Worm (Caenorhabditis elegans) whole organism, L4 larva: Measurements from ENCODE around the gene tomm-70.

Experiments used
- D1046.2 ChIP-seq: fragments of 200-800 bp; sonication (Bioruptor generic); IDR thresholded peaks from 2 replicates; pipeline ENCODE4 v1.3.6; 2022; ENCODE audit warnings: missing genetic modification characterization, missing compliant biosample characterization
- F26F4.8 ChIP-seq: fragments of 200-800 bp; sonication (Bioruptor generic); conservative IDR thresholded peaks from 2 replicates; pipeline ENCODE4 v1.3.6; 2022; ENCODE audit warnings: missing genetic modification characterization, missing compliant biosample characterization
- F37D6.2 ChIP-seq: sonication (generic microtip); optimal IDR thresholded peaks from 2 replicates; lab custom pipeline; 2016; ENCODE audit warnings: mild to moderate bottlenecking, missing genetic modification characterization, missing compliant biosample characterization
- F44E2.7 ChIP-seq: fragments of 200-800 bp; sonication (Bioruptor generic); IDR thresholded peaks from 2 replicates; pipeline ENCODE4 v2.1.2; 2022; ENCODE audit warnings: missing genetic modification characterization, missing compliant biosample characterization
- F49E8.2 ChIP-seq: sonication (generic microtip); optimal IDR thresholded peaks from 2 replicates; lab custom pipeline; 2016; ENCODE audit warnings: missing compliant biosample characterization, mild to moderate bottlenecking, missing genetic modification characterization, borderline replicate concordance
- R02D3.7 ChIP-seq: fragments of 150-350 bp; sonication (generic microtip); optimal IDR thresholded peaks from 3 replicates; lab custom pipeline; 2014; ENCODE audit warnings: missing biosample characterization, missing genetic modification characterization
- T20F7.1 ChIP-seq: fragments of 200-800 bp; sonication (Bioruptor generic); optimal IDR thresholded peaks from 2 replicates; lab custom pipeline; 2018; ENCODE audit warnings: mild to moderate bottlenecking, missing genetic modification characterization, missing compliant biosample characterization
- T26A8.4 ChIP-seq: fragments of 200-800 bp; sonication (Bioruptor generic); IDR thresholded peaks from 2 replicates; pipeline ENCODE4 v1.3.6; 2022; ENCODE audit warnings: missing genetic modification characterization, missing compliant biosample characterization
- Y5F2A.4 ChIP-seq: fragments of 200-800 bp; sonication (Bioruptor generic); optimal IDR thresholded peaks from 2 replicates; lab custom pipeline; 2018; ENCODE audit warnings: mild to moderate bottlenecking, missing genetic modification characterization, missing compliant biosample characterization
- aha-1 ChIP-seq: fragments of 150-350 bp; peaks from one replicate; lab custom pipeline; 2014; ENCODE audit warnings: missing biosample characterization, missing genetic modification characterization
- ama-1 ChIP-seq: fragments of 150-350 bp; optimal IDR thresholded peaks from 2 replicates; lab custom pipeline; 2014; ENCODE audit warnings: inconsistent platforms, mixed read lengths
- ceh-20 ChIP-seq: fragments of 200-800 bp; sonication (Bioruptor generic); IDR thresholded peaks from 2 replicates; pipeline ENCODE4 v1.3.6; 2022; ENCODE audit warnings: missing genetic modification reagents, missing genetic modification characterization, missing compliant biosample characterization
- ceh-32 ChIP-seq: sonication (generic microtip); optimal IDR thresholded peaks from 2 replicates; lab custom pipeline; 2016; ENCODE audit warnings: mild to moderate bottlenecking, missing genetic modification characterization, missing compliant biosample characterization; ENCODE audit not compliant: poor library complexity
- ctbp-1 ChIP-seq: fragments of 200-800 bp; sonication (Bioruptor generic); IDR thresholded peaks from 2 replicates; pipeline ENCODE4 v1.3.6; 2022; ENCODE audit warnings: missing genetic modification reagents, missing genetic modification characterization, missing compliant biosample characterization
- daf-12 ChIP-seq: fragments of 150-350 bp; optimal IDR thresholded peaks from 2 replicates; lab custom pipeline; 2014; ENCODE audit warnings: missing biosample characterization, missing genetic modification reagents, missing genetic modification characterization
- daf-19 ChIP-seq: fragments of 200-800 bp; sonication (Bioruptor generic); conservative IDR thresholded peaks from 2 replicates; pipeline ENCODE4 v1.3.6; 2022; ENCODE audit warnings: missing genetic modification characterization, missing compliant biosample characterization
- dmd-6 ChIP-seq: fragments of 200-800 bp; sonication (Bioruptor generic); IDR thresholded peaks from 2 replicates; pipeline ENCODE4 v1.3.6; 2022; ENCODE audit warnings: missing genetic modification reagents, missing genetic modification characterization, missing compliant biosample characterization
- dmd-8 ChIP-seq: fragments of 200-800 bp; sonication (Bioruptor generic); IDR thresholded peaks from 2 replicates; pipeline ENCODE4 v1.3.6; 2022; ENCODE audit warnings: missing genetic modification characterization, missing compliant biosample characterization
- dpl-1 ChIP-seq: fragments of 150-350 bp; optimal IDR thresholded peaks from 2 replicates; lab custom pipeline; 2014; ENCODE audit warnings: missing biosample characterization, missing genetic modification reagents, missing genetic modification characterization
- duxl-1 ChIP-seq: sonication (generic microtip); optimal IDR thresholded peaks from 2 replicates; lab custom pipeline; 2016; ENCODE audit warnings: mild to moderate bottlenecking, missing genetic modification characterization, moderate library complexity, missing compliant biosample characterization; ENCODE audit not compliant: poor library complexity
- dve-1 ChIP-seq: sonication (generic microtip); optimal IDR thresholded peaks from 2 replicates; lab custom pipeline; 2017; ENCODE audit warnings: antibody characterized with exemption, mild to moderate bottlenecking, missing genetic modification characterization, missing compliant biosample characterization; ENCODE audit not compliant: insufficient read depth
- egl-27 ChIP-seq: sonication (generic microtip); optimal IDR thresholded peaks from 3 replicates; lab custom pipeline; 2017; ENCODE audit warnings: missing biosample characterization, missing genetic modification reagents, missing genetic modification characterization
- fkh-10 ChIP-seq: fragments of 150-350 bp; optimal IDR thresholded peaks from 2 replicates; lab custom pipeline; 2014; ENCODE audit warnings: missing biosample characterization, missing genetic modification reagents, missing genetic modification characterization
- fos-1 ChIP-seq: fragments of 150-350 bp; optimal IDR thresholded peaks from 2 replicates; lab custom pipeline; 2014; ENCODE audit warnings: missing biosample characterization, missing genetic modification characterization
- gei-8 ChIP-seq: fragments of 200-800 bp; sonication (Bioruptor generic); optimal IDR thresholded peaks from 2 replicates; lab custom pipeline; 2018; ENCODE audit warnings: mild to moderate bottlenecking, missing genetic modification characterization, missing compliant biosample characterization
- hlh-11 ChIP-seq: fragments of 200-800 bp; sonication (Bioruptor generic); optimal IDR thresholded peaks from 2 replicates; lab custom pipeline; 2018; ENCODE audit warnings: mild to moderate bottlenecking, missing genetic modification characterization, missing compliant biosample characterization
- hlh-30 ChIP-seq: sonication (generic microtip); optimal IDR thresholded peaks from 2 replicates; lab custom pipeline; 2017; ENCODE audit warnings: antibody characterized with exemption, mild to moderate bottlenecking, missing genetic modification characterization, missing compliant biosample characterization; ENCODE audit not compliant: insufficient read depth
- hmg-1.1 ChIP-seq: fragments of 200-800 bp; sonication (Bioruptor generic); IDR thresholded peaks from 2 replicates; pipeline ENCODE4 v1.3.6; 2022; ENCODE audit warnings: missing genetic modification reagents, missing genetic modification characterization, missing compliant biosample characterization
- lim-7 ChIP-seq: fragments of 200-800 bp; sonication (Bioruptor generic); IDR thresholded peaks from 2 replicates; pipeline ENCODE4 v1.3.6; 2022; ENCODE audit warnings: missing genetic modification characterization, missing compliant biosample characterization
- lin-15B ChIP-seq: fragments of 150-350 bp; sonication (generic microtip); optimal IDR thresholded peaks from 3 replicates; lab custom pipeline; 2014; ENCODE audit warnings: missing biosample characterization, missing genetic modification characterization
- lin-38 ChIP-seq: fragments of 200-800 bp; sonication (Bioruptor generic); IDR thresholded peaks from 2 replicates; pipeline ENCODE4 v1.3.6; 2022; ENCODE audit warnings: missing genetic modification reagents, missing genetic modification characterization, missing compliant biosample characterization
- lin-39 ChIP-seq: fragments of 150-350 bp; optimal IDR thresholded peaks from 2 replicates; lab custom pipeline; 2014; ENCODE audit warnings: missing biosample characterization, missing genetic modification reagents, missing genetic modification characterization
- lir-3 ChIP-seq: sonication (generic microtip); optimal IDR thresholded peaks from 2 replicates; lab custom pipeline; 2016; ENCODE audit warnings: mild to moderate bottlenecking, missing genetic modification characterization, missing compliant biosample characterization
- madf-5 ChIP-seq, 2 experiments: fragments of 200-800 bp; sonication (Bioruptor generic); IDR thresholded peaks; 2 replicates each; pipeline ENCODE4 v1.3.6; 2022; ENCODE audit warnings: missing compliant biosample characterization in 2 of 2, missing genetic modification characterization in 2 of 2
- madf-9 ChIP-seq: fragments of 200-800 bp; sonication (Bioruptor generic); conservative IDR thresholded peaks from 2 replicates; pipeline ENCODE4 v1.3.6; 2022; ENCODE audit warnings: missing genetic modification reagents, missing genetic modification characterization, missing compliant biosample characterization
- mdl-1 ChIP-seq, 2 experiments: fragments of 150-350 bp in 1 of 2; sonication (generic microtip) in 1 of 2; optimal IDR thresholded peaks; 2 replicates each; lab custom pipeline; 2014 to 2017; ENCODE audit warnings: missing biosample characterization in 2 of 2, missing genetic modification characterization in 2 of 2
- mes-2 ChIP-seq: sonication (generic microtip); optimal IDR thresholded peaks from 2 replicates; lab custom pipeline; 2016; ENCODE audit warnings: missing genotype, mild to moderate bottlenecking, missing genetic modification characterization, missing compliant biosample characterization; ENCODE audit not compliant: poor library complexity, severe bottlenecking
- mxl-3 ChIP-seq: fragments of 200-800 bp; sonication (Bioruptor generic); optimal IDR thresholded peaks from 2 replicates; lab custom pipeline; 2018; ENCODE audit warnings: mild to moderate bottlenecking, missing genetic modification characterization, missing compliant biosample characterization
- nhr-102 ChIP-seq: sonication (generic microtip); optimal IDR thresholded peaks from 2 replicates; lab custom pipeline; 2016; ENCODE audit warnings: mild to moderate bottlenecking, missing genetic modification characterization, moderate library complexity, missing compliant biosample characterization
- nhr-28 ChIP-seq: fragments of 150-350 bp; optimal IDR thresholded peaks from 2 replicates; lab custom pipeline; 2014; ENCODE audit warnings: missing biosample characterization, missing genetic modification characterization
- nhr-6 ChIP-seq: fragments of 150-350 bp; optimal IDR thresholded peaks from 2 replicates; lab custom pipeline; 2014; ENCODE audit warnings: missing biosample characterization, missing genetic modification characterization
- nhr-76 ChIP-seq: fragments of 150-350 bp; optimal IDR thresholded peaks from 2 replicates; lab custom pipeline; 2014; ENCODE audit warnings: missing biosample characterization, missing genetic modification characterization
- php-3 ChIP-seq: fragments of 200-800 bp; sonication (Bioruptor generic); IDR thresholded peaks from 2 replicates; pipeline ENCODE4 v1.3.6; 2022; ENCODE audit warnings: missing genetic modification reagents, missing genetic modification characterization, missing compliant biosample characterization
- skn-1 ChIP-seq: fragments of 150-350 bp; optimal IDR thresholded peaks from 2 replicates; lab custom pipeline; 2014; ENCODE audit warnings: missing biosample characterization, missing genetic modification characterization
- snpc-1.2 ChIP-seq: fragments of 200-800 bp; sonication (Bioruptor generic); IDR thresholded peaks from 2 replicates; pipeline ENCODE4 v1.3.6; 2022; ENCODE audit warnings: missing genetic modification reagents, missing genetic modification characterization, missing compliant biosample characterization
- spr-3 ChIP-seq: fragments of 200-800 bp; sonication (Bioruptor generic); optimal IDR thresholded peaks from 2 replicates; lab custom pipeline; 2018; ENCODE audit warnings: mild to moderate bottlenecking, missing genetic modification characterization, missing compliant biosample characterization
- tra-1 ChIP-seq: fragments of 200-800 bp; sonication (Bioruptor generic); IDR thresholded peaks from 2 replicates; pipeline ENCODE4 v1.3.6; 2022; ENCODE audit warnings: missing genetic modification reagents, missing genetic modification characterization, missing compliant biosample characterization
- vab-7 ChIP-seq: fragments of 200-800 bp; sonication (Bioruptor generic); IDR thresholded peaks from 2 replicates; pipeline ENCODE4 v1.3.6; 2022; ENCODE audit warnings: missing genetic modification reagents, missing genetic modification characterization, missing compliant biosample characterization
- zfp-2 ChIP-seq: sonication (generic microtip); optimal IDR thresholded peaks from 2 replicates; lab custom pipeline; 2016; ENCODE audit warnings: mild to moderate bottlenecking, missing genetic modification characterization, missing compliant biosample characterization
- zip-11 ChIP-seq: fragments of 200-800 bp; sonication (Bioruptor generic); IDR thresholded peaks from 2 replicates; pipeline ENCODE4 v1.3.6; 2022; ENCODE audit warnings: missing genetic modification characterization, missing compliant biosample characterization
- ztf-11 ChIP-seq: fragments of 150-350 bp; optimal IDR thresholded peaks from 2 replicates; lab custom pipeline; 2014; ENCODE audit warnings: missing biosample characterization, missing genetic modification characterization
- ztf-7 ChIP-seq: fragments of 150-350 bp; optimal IDR thresholded peaks from 2 replicates; lab custom pipeline; 2014; ENCODE audit warnings: missing biosample characterization, missing genetic modification characterization

The tomm-70 gene

ce11 chrIII:8733667-8734066 is 20.9 kb downstream of the tomm-70 start (continued):
- no peak for TF ChIP-seq nhr-76 (tag; lab: Kevin White, UChicago)
- TF ChIP-seq fkh-10 = no peak
- peak; percentile 44 for TF ChIP-seq nhr-28 (tag; lab: Kevin White, UChicago)
- TF ChIP-seq nhr-6 = no peak
- peak in 1 of 2 experiments; percentile 75 for TF ChIP-seq mdl-1 (tag; optimal IDR thresholded peaks at IDR 0.05; lab: Kevin White, UChicago)
- TF ChIP-seq ceh-20 (GFP tag; lab: Robert Waterston, UW) = 0 out of 2 replicates have a peak, but pooled peaks have one; percentile 11
- no peak for TF ChIP-seq R02D3.7 (tag; lab: Kevin White, UChicago)
- TF ChIP-seq madf-9 (GFP tag; lab: Robert Waterston, UW) = no peak
- TF ChIP-seq lin-39 (tag; lab: Kevin White, UChicago) = no peak
- peak; percentile 62 for TF ChIP-seq hlh-11 (tag; lab: Kevin White, UChicago)
- peak; percentile 24; the same call in 1 of the 2 replicates for TF ChIP-seq lin-38 (GFP tag; lab: Robert Waterston, UW)
- no peak for TF ChIP-seq lir-3 (tag; lab: Kevin White, UChicago)
- no peak for TF ChIP-seq spr-3 (GFP tag; lab: Kevin White, UChicago)
- no peak for TF ChIP-seq lin-15B (tag; lab: Kevin White, UChicago)
- TF ChIP-seq T20F7.1 = peak; percentile 1
- TF ChIP-seq mes-2 (tag; lab: Kevin White, UChicago) = peak; percentile 3
- TF ChIP-seq php-3 = peak; percentile 72
- TF ChIP-seq daf-12 = no peak
- TF ChIP-seq dve-1 (tag; lab: Kevin White, UChicago) = peak; percentile 94
- TF ChIP-seq F44E2.7 (GFP tag; lab: Robert Waterston, UW) = no peak
- no peak for TF ChIP-seq ctbp-1 (GFP tag; lab: Robert Waterston, UW)
- no peak for TF ChIP-seq duxl-1 (tag; lab: Kevin White, UChicago)
- TF ChIP-seq Y5F2A.4 = no peak
- TF ChIP-seq nhr-102 = peak; percentile 56
- no peak for TF ChIP-seq skn-1 (tag; lab: Kevin White, UChicago)
- no peak for TF ChIP-seq egl-27
- peak; percentile 64; the same call in 1 of the 2 replicates for TF ChIP-seq tra-1
- no peak for TF ChIP-seq lim-7
- no peak for TF ChIP-seq fos-1
- TF ChIP-seq ztf-11 = no peak
- peak; percentile 53 for TF ChIP-seq hlh-30
- TF ChIP-seq madf-5 (GFP tag; IDR thresholded peaks at IDR 0.05; lab: Robert Waterston, UW) = no peak
- TF ChIP-seq D1046.2 (GFP tag; lab: Robert Waterston, UW) = no peak
- TF ChIP-seq daf-19 (GFP tag; lab: Robert Waterston, UW) = no peak
- TF ChIP-seq zip-11 = no peak
- no peak for TF ChIP-seq F26F4.8 (GFP tag; lab: Robert Waterston, UW)
- TF ChIP-seq mxl-3 (GFP tag; lab: Kevin White, UChicago) = no peak
- no peak for TF ChIP-seq vab-7 (GFP tag; lab: Robert Waterston, UW)
- no peak for TF ChIP-seq T26A8.4 (GFP tag; lab: Robert Waterston, UW)
- TF ChIP-seq snpc-1.2 (GFP tag; lab: Robert Waterston, UW) = no peak
- TF ChIP-seq ceh-32 (tag; lab: Kevin White, UChicago) = no peak
- TF ChIP-seq dmd-8 = no peak
- no peak for TF ChIP-seq F37D6.2 (tag; lab: Kevin White, UChicago)
- TF ChIP-seq ztf-7 (tag; lab: Kevin White, UChicago) = no peak
- TF ChIP-seq F49E8.2 (tag; lab: Kevin White, UChicago) = no peak
- TF ChIP-seq hmg-1.1 (GFP tag; lab: Robert Waterston, UW) = no peak
- TF ChIP-seq ama-1 (lab: Kevin White, UChicago) = no peak
- no peak for TF ChIP-seq gei-8 (GFP tag; lab: Kevin White, UChicago)
- peak; percentile 8 for TF ChIP-seq aha-1 (tag; lab: Kevin White, UChicago)
- TF ChIP-seq zfp-2 (tag; lab: Kevin White, UChicago) = no peak
- TF ChIP-seq dmd-6 = peak; percentile 91
- TF ChIP-seq dpl-1 (GFP tag; lab: Kevin White, UChicago) = no peak
